Worm (Caenorhabditis elegans) whole organism, L4 larva: ENCODE data around the gene F26F2.4.

Experiments
- D1046.2 ChIP-seq: fragments of 200-800 bp; sonication (Bioruptor generic); IDR thresholded peaks from 2 replicates; pipeline ENCODE4 v1.3.6; 2022; ENCODE audit warnings: missing genetic modification characterization, missing compliant biosample characterization
- F49E8.2 ChIP-seq: sonication (generic microtip); optimal IDR thresholded peaks from 2 replicates; lab custom pipeline; 2016; ENCODE audit warnings: missing compliant biosample characterization, mild to moderate bottlenecking, missing genetic modification characterization, borderline replicate concordance
- R02D3.7 ChIP-seq: fragments of 150-350 bp; sonication (generic microtip); optimal IDR thresholded peaks from 3 replicates; lab custom pipeline; 2014; ENCODE audit warnings: missing biosample characterization, missing genetic modification characterization
- Y105C5A.15 ChIP-seq: fragments of 200-800 bp; sonication (Bioruptor generic); IDR thresholded peaks from 2 replicates; pipeline ENCODE4 v1.3.6; 2022; ENCODE audit warnings: missing genetic modification characterization, missing compliant biosample characterization
- Y5F2A.4 ChIP-seq: fragments of 200-800 bp; sonication (Bioruptor generic); optimal IDR thresholded peaks from 2 replicates; lab custom pipeline; 2018; ENCODE audit warnings: mild to moderate bottlenecking, missing genetic modification characterization, missing compliant biosample characterization
- ama-1 ChIP-seq: fragments of 150-350 bp; optimal IDR thresholded peaks from 2 replicates; lab custom pipeline; 2014; ENCODE audit warnings: inconsistent platforms, mixed read lengths
- ceh-20 ChIP-seq: fragments of 200-800 bp; sonication (Bioruptor generic); IDR thresholded peaks from 2 replicates; pipeline ENCODE4 v1.3.6; 2022; ENCODE audit warnings: missing genetic modification reagents, missing genetic modification characterization, missing compliant biosample characterization
- ceh-82 ChIP-seq: sonication (generic microtip); optimal IDR thresholded peaks from 2 replicates; lab custom pipeline; 2017; ENCODE audit warnings: missing biosample characterization, missing genetic modification characterization
- daf-19 ChIP-seq: fragments of 200-800 bp; sonication (Bioruptor generic); conservative IDR thresholded peaks from 2 replicates; pipeline ENCODE4 v1.3.6; 2022; ENCODE audit warnings: missing genetic modification characterization, missing compliant biosample characterization
- dpl-1 ChIP-seq: fragments of 150-350 bp; optimal IDR thresholded peaks from 2 replicates; lab custom pipeline; 2014; ENCODE audit warnings: missing biosample characterization, missing genetic modification reagents, missing genetic modification characterization
- duxl-1 ChIP-seq: sonication (generic microtip); optimal IDR thresholded peaks from 2 replicates; lab custom pipeline; 2016; ENCODE audit warnings: mild to moderate bottlenecking, missing genetic modification characterization, moderate library complexity, missing compliant biosample characterization; ENCODE audit not compliant: poor library complexity
- dve-1 ChIP-seq: sonication (generic microtip); optimal IDR thresholded peaks from 2 replicates; lab custom pipeline; 2017; ENCODE audit warnings: antibody characterized with exemption, mild to moderate bottlenecking, missing genetic modification characterization, missing compliant biosample characterization; ENCODE audit not compliant: insufficient read depth
- hlh-11 ChIP-seq: fragments of 200-800 bp; sonication (Bioruptor generic); optimal IDR thresholded peaks from 2 replicates; lab custom pipeline; 2018; ENCODE audit warnings: mild to moderate bottlenecking, missing genetic modification characterization, missing compliant biosample characterization
- lin-38 ChIP-seq: fragments of 200-800 bp; sonication (Bioruptor generic); IDR thresholded peaks from 2 replicates; pipeline ENCODE4 v1.3.6; 2022; ENCODE audit warnings: missing genetic modification reagents, missing genetic modification characterization, missing compliant biosample characterization
- lir-3 ChIP-seq: sonication (generic microtip); optimal IDR thresholded peaks from 2 replicates; lab custom pipeline; 2016; ENCODE audit warnings: mild to moderate bottlenecking, missing genetic modification characterization, missing compliant biosample characterization
- mxl-3 ChIP-seq: fragments of 200-800 bp; sonication (Bioruptor generic); optimal IDR thresholded peaks from 2 replicates; lab custom pipeline; 2018; ENCODE audit warnings: mild to moderate bottlenecking, missing genetic modification characterization, missing compliant biosample characterization
- nhr-10 ChIP-seq: fragments of 150-350 bp; optimal IDR thresholded peaks from 2 replicates; lab custom pipeline; 2014; ENCODE audit warnings: missing biosample characterization, missing genetic modification characterization
- nhr-102 ChIP-seq: sonication (generic microtip); optimal IDR thresholded peaks from 2 replicates; lab custom pipeline; 2016; ENCODE audit warnings: mild to moderate bottlenecking, missing genetic modification characterization, moderate library complexity, missing compliant biosample characterization
- nhr-11 ChIP-seq: fragments of 150-350 bp; optimal IDR thresholded peaks from 2 replicates; lab custom pipeline; 2014; ENCODE audit warnings: missing biosample characterization, missing genetic modification characterization
- nhr-25 ChIP-seq: sonication (generic microtip); optimal IDR thresholded peaks from 2 replicates; lab custom pipeline; 2017; ENCODE audit warnings: missing genetic modification characterization, mild to moderate bottlenecking, missing compliant biosample characterization, antibody characterized with exemption, moderate library complexity, borderline replicate concordance; ENCODE audit not compliant: insufficient read depth
- nhr-48 ChIP-seq: sonication (generic microtip); optimal IDR thresholded peaks from 2 replicates; lab custom pipeline; 2016; ENCODE audit warnings: mild to moderate bottlenecking, missing genetic modification characterization, missing compliant biosample characterization
- pqm-1 ChIP-seq: sonication (generic microtip); optimal IDR thresholded peaks from 2 replicates; lab custom pipeline; 2017; ENCODE audit warnings: missing biosample characterization, missing genetic modification characterization
- rbr-2 ChIP-seq: sonication (generic microtip); optimal IDR thresholded peaks from 2 replicates; lab custom pipeline; 2016; ENCODE audit warnings: missing genotype, missing genetic modification characterization, missing compliant biosample characterization
- snpc-1.2 ChIP-seq: fragments of 200-800 bp; sonication (Bioruptor generic); IDR thresholded peaks from 2 replicates; pipeline ENCODE4 v1.3.6; 2022; ENCODE audit warnings: missing genetic modification reagents, missing genetic modification characterization, missing compliant biosample characterization
- spr-1 ChIP-seq: sonication (generic microtip); optimal IDR thresholded peaks from 2 replicates; lab custom pipeline; 2016; ENCODE audit warnings: mild to moderate bottlenecking, missing genetic modification characterization, missing compliant biosample characterization
- tag-97 ChIP-seq: fragments of 200-800 bp; sonication (Bioruptor generic); IDR thresholded peaks from 2 replicates; pipeline ENCODE4 v1.3.6; 2022; ENCODE audit warnings: missing genetic modification characterization, missing compliant biosample characterization
- unc-62 ChIP-seq, 3 experiments: fragments of 150-350 bp in 1 of 3; sonication (generic microtip); optimal IDR thresholded peaks in 2 of 3; peaks in 1 of 3; 1 replicate in 1 of 3; 2 replicates in 2 of 3; lab custom pipeline; 2014 to 2017; ENCODE audit warnings: missing biosample characterization in 3 of 3, missing genetic modification characterization in 3 of 3, missing genetic modification reagents in 3 of 3, missing genotype in 1 of 3

The F26F2.4 gene

DNA sequence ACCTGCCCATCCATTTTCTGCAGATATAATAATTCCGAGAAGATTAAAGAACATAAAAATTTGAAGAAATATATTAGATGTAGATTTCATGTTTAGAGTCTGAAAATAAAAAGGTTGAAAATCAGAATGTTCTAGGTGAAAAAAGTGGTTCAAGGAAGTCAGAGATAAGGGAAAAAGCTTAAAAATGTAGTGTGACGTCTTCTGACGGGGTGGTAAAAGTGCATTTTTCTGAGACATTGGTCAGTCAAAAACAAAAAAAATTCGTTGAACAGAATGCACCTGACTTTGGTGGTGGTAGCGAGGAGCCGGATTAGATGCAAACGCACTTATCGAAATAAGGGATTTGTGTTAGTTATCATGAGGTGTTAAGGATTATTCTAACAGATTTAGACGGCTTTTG, 37.5 kb downstream of the F26F2.4 start, which contains the start of gene F46B3.23:
F46B3.23 (minus strand) TSS at position 101 of the 400 bp plus-strand sequence.
- TF ChIP-seq tag-97 (GFP tag; lab: Robert Waterston, UW) (no peak), pqm-1 (tag; lab: Kevin White, UChicago) (no peak), dpl-1 (GFP tag; lab: Kevin White, UChicago) (no peak), nhr-11 (no peak), mxl-3 (GFP tag; lab: Kevin White, UChicago) (no peak), R02D3.7 (tag; lab: Kevin White, UChicago) (no peak), dve-1 (tag; lab: Kevin White, UChicago) (no peak), spr-1 (tag; lab: Kevin White, UChicago) (no peak), nhr-25 (tag; lab: Kevin White, UChicago) (no peak), Y5F2A.4 (GFP tag; lab: Kevin White, UChicago) (no peak), F49E8.2 (no peak), snpc-1.2 (GFP tag; lab: Robert Waterston, UW) (no peak), lin-38 (no peak), D1046.2 (no peak)

DNA sequence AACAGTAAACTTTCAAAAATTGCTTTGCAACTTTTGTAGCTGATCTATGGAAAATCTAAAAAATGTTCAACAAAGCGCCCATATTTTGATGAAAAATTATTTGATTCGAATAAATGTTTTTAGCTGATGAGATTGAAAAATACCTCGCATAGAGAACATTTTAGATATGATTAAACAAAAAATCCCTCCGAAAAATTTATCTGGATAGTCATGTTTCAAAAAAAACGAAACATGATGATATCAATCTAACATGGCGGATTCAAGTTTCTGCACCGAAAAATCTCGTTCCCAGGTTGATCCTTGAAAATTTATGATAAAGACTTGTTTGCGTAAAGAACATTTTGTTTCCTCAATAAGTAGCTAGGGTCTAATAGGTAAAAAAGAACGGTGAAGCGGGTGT, 39.6 kb downstream of the F26F2.4 start, which contains the start of gene ttr-12:
ttr-12 (minus strand) TSS at position 101 of the 400 bp plus-strand sequence.
- TF ChIP-seq nhr-48 (tag; lab: Kevin White, UChicago) (peak; percentile 65), daf-19 (GFP tag; lab: Robert Waterston, UW) (no peak)

DNA sequence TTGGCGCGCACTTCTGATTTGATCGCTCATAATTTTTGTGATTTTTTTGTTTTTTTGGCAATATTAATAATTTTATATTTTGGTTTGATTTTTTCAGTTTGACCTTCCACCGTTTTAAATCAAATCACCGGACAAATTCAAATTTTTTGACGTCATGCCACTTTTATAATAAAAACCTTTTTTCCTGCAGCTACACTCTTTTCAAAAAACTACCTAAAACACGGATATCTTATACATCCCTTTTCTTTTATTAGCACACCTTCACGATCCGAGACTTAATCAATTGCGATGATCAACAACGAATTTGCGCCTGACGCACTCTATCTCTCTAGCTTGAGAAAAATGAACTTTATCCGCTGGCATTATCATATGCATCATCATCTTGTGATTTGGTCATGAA, 40.4 kb downstream of the F26F2.4 start, which contains the start of gene grd-2:
grd-2 (plus strand) TSS at position 301 of the 400 bp plus-strand sequence.
- TF ChIP-seq unc-62 (GFP tag; optimal IDR thresholded peaks at IDR 0.05 in 1 of 2; lab: Kevin White, UChicago) (peak in 1 of 2 experiments; percentile 81), unc-62 (tag; optimal IDR thresholded peaks at IDR 0.05; lab: Kevin White, UChicago) (no peak), rbr-2 (tag; lab: Kevin White, UChicago) (no peak)
- TF ChIP-seq, all 104 proteins: peak for 1

DNA sequence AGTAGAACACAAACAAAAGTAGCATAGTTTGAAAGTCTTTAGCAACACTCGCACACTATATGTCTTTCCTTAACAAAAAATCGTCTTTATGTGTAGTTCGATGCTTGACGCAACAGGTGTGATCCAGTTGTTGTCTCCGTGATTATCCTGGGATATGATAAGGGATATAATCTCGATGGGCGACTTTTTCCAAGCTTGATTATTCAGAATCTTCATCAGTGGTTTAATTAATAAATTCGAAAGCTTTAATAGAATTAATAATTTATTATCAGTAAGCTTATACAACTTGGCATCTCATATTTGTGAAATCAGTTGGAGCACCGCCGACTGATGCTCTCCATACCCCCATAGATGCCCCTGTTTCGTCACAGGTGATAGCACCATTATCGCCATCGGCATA, 49.5 kb downstream of the F26F2.4 start, which contains the start of gene F46B3.7:
F46B3.7 (minus strand) TSS at position 101 of the 400 bp plus-strand sequence.
- TF ChIP-seq hlh-11 (tag; lab: Kevin White, UChicago), result no peak
- TF ChIP-seq nhr-25 (tag; lab: Kevin White, UChicago), result no peak
- TF ChIP-seq nhr-102 (tag; lab: Kevin White, UChicago), result no peak
- no peak for TF ChIP-seq duxl-1 (tag; lab: Kevin White, UChicago)
- no peak for TF ChIP-seq tag-97 (GFP tag; lab: Robert Waterston, UW)
- no peak for TF ChIP-seq ceh-82 (tag; lab: Kevin White, UChicago)
- no peak for TF ChIP-seq lir-3 (tag; lab: Kevin White, UChicago)
- no peak for TF ChIP-seq ama-1 (lab: Kevin White, UChicago)
- TF ChIP-seq lin-38, result no peak
- no peak for TF ChIP-seq ceh-20 (GFP tag; lab: Robert Waterston, UW)
- no peak for TF ChIP-seq nhr-10 (tag; lab: Kevin White, UChicago)
- TF ChIP-seq Y105C5A.15 (GFP tag; lab: Robert Waterston, UW), result no peak
- TF ChIP-seq, all 104 proteins: peak for 0
